Worm (Caenorhabditis elegans): ENCODE results near the gene ZK632.9.

DNA sequence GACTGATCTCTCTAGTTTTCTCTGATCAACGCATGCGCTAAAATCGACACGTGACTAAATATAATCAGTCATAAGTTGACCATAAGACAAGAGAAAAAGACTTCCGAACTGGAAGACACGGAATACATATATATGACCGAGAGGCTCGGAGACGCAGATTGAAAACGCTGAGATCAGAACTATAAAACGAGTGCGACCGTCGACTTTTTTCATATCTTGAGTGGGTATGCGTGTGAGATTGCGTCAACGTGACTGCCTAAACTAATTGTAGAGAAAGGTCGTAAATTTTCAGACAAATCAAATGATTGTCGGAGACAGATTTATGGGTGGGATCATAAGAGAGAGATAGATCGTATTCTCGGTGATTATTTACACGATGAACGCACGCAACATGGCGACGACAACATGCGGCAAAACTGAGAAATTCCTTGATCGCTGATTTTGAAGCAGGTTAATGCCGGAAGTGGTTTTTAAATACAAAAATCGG, 17.6 kb downstream of the ZK632.9 start:
- no peak for TF ChIP-seq B0261.1 (tag; optimal IDR thresholded peaks at IDR 0.05)
- no peak for TF ChIP-seq egl-18 (GFP tag; IDR thresholded peaks at IDR 0.05)

Measured in whole organism, young adult.